Worm (Caenorhabditis elegans) whole organism, young adult: ENCODE measurements around the gene vit-4.

Experiments
- B0336.3 ChIP-seq: fragments of 200-800 bp; sonication (Bioruptor generic); IDR thresholded peaks from 2 replicates; pipeline ENCODE4 v1.3.6; 2022; ENCODE audit warnings: missing genetic modification characterization, missing compliant biosample characterization
- C06A6.2 ChIP-seq: fragments of 200-800 bp; sonication (Bioruptor generic); conservative IDR thresholded peaks from 2 replicates; pipeline ENCODE4 v1.3.6; 2022; ENCODE audit warnings: missing genetic modification characterization, missing compliant biosample characterization
- D2030.7 ChIP-seq: fragments of 200-800 bp; sonication (Bioruptor generic); IDR thresholded peaks from 2 replicates; pipeline ENCODE4 v1.3.6; 2022; ENCODE audit warnings: missing genetic modification reagents, missing genetic modification characterization, missing compliant biosample characterization
- F10E7.11 ChIP-seq: sonication (generic microtip); optimal IDR thresholded peaks from 2 replicates; lab custom pipeline; 2017; ENCODE audit warnings: mild to moderate bottlenecking, missing genetic modification characterization, moderate library complexity, missing compliant biosample characterization
- F33H1.4 ChIP-seq: fragments of 200-800 bp; sonication (Bioruptor generic); IDR thresholded peaks from 2 replicates; pipeline ENCODE4 v1.3.6; 2022; ENCODE audit warnings: missing genetic modification reagents, missing genetic modification characterization, missing compliant biosample characterization
- F37B4.10 ChIP-seq: fragments of 200-800 bp; sonication (Bioruptor generic); IDR thresholded peaks from 2 replicates; pipeline ENCODE4 v1.3.6; 2022; ENCODE audit warnings: missing genetic modification characterization, missing compliant biosample characterization
- F39B2.1 ChIP-seq: fragments of 200-800 bp; sonication (Bioruptor generic); IDR thresholded peaks from 2 replicates; pipeline ENCODE4 v1.3.6; 2022; ENCODE audit warnings: missing genetic modification reagents, missing genetic modification characterization, missing compliant biosample characterization
- F49E8.2 ChIP-seq: sonication (generic microtip); optimal IDR thresholded peaks from 3 replicates; lab custom pipeline; 2017; ENCODE audit warnings: missing genetic modification characterization, mild to moderate bottlenecking, missing compliant biosample characterization, antibody characterized with exemption, moderate library complexity; ENCODE audit not compliant: insufficient read depth
- F52B5.7 ChIP-seq: sonication (generic microtip); optimal IDR thresholded peaks from 2 replicates; lab custom pipeline; 2016; ENCODE audit warnings: mild to moderate bottlenecking, missing genetic modification characterization, missing compliant biosample characterization
- Y56A3A.18 ChIP-seq: fragments of 200-800 bp; sonication (Bioruptor generic); IDR thresholded peaks from 2 replicates; pipeline ENCODE4 v1.3.6; 2022; ENCODE audit warnings: missing genetic modification reagents, missing genetic modification characterization, missing compliant biosample characterization
- aptf-3 ChIP-seq: fragments of 200-800 bp; sonication (Bioruptor generic); IDR thresholded peaks from 2 replicates; pipeline ENCODE4 v1.3.6; 2022; ENCODE audit warnings: missing genetic modification characterization, missing compliant biosample characterization
- atf-7 ChIP-seq: sonication (generic microtip); optimal IDR thresholded peaks from 2 replicates; lab custom pipeline; 2017; ENCODE audit warnings: mild to moderate bottlenecking, missing genetic modification characterization, missing compliant biosample characterization
- ccch-3 ChIP-seq: fragments of 200-800 bp; sonication (Bioruptor generic); optimal IDR thresholded peaks from 2 replicates; lab custom pipeline; 2018; ENCODE audit warnings: mild to moderate bottlenecking, missing genetic modification characterization, missing compliant biosample characterization
- cebp-1 ChIP-seq, 2 experiments: fragments of 200-800 bp in 1 of 2; sonication (Bioruptor generic) in 1 of 2; sonication (generic microtip) in 1 of 2; IDR thresholded peaks in 1 of 2; optimal IDR thresholded peaks in 1 of 2; 2 replicates each; pipeline versions ENCODE4 v1.3.6 to Lab custom; 2017 to 2022; ENCODE audit warnings: missing compliant biosample characterization in 2 of 2, missing genetic modification characterization in 2 of 2, mild to moderate bottlenecking in 1 of 2, missing genetic modification reagents in 1 of 2, moderate library complexity in 1 of 2
- ceh-40 ChIP-seq: fragments of 200-800 bp; sonication (Bioruptor generic); IDR thresholded peaks from 2 replicates; pipeline ENCODE4 v1.3.6; 2022; ENCODE audit warnings: missing genetic modification characterization, missing compliant biosample characterization
- ceh-58 ChIP-seq: fragments of 200-800 bp; sonication (Bioruptor generic); IDR thresholded peaks from 2 replicates; pipeline ENCODE4 v1.3.6; 2022; ENCODE audit warnings: missing genetic modification characterization, missing compliant biosample characterization
- ceh-79 ChIP-seq: sonication (generic microtip); optimal IDR thresholded peaks from 2 replicates; lab custom pipeline; 2017; ENCODE audit warnings: mild to moderate bottlenecking, missing genetic modification characterization, missing compliant biosample characterization
- egl-18 ChIP-seq: fragments of 200-800 bp; sonication (Bioruptor generic); IDR thresholded peaks from 2 replicates; pipeline ENCODE4 v1.3.6; 2022; ENCODE audit warnings: missing genetic modification reagents, missing genetic modification characterization, missing compliant biosample characterization
- fkh-3 ChIP-seq: sonication (generic microtip); optimal IDR thresholded peaks from 2 replicates; lab custom pipeline; 2016; ENCODE audit warnings: mild to moderate bottlenecking, missing genetic modification characterization, missing compliant biosample characterization
- hmg-20 ChIP-seq: fragments of 200-800 bp; sonication (Bioruptor generic); IDR thresholded peaks from 2 replicates; pipeline ENCODE4 v1.3.6; 2022; ENCODE audit warnings: missing genetic modification reagents, missing genetic modification characterization, missing compliant biosample characterization
- hrde-1 ChIP-seq: sonication (generic microtip); optimal IDR thresholded peaks from 2 replicates; lab custom pipeline; 2016; ENCODE audit warnings: missing genetic modification characterization, mild to moderate bottlenecking, missing compliant biosample characterization, moderate library complexity, missing genotype, missing genetic modification reagents, borderline replicate concordance
- lin-26 ChIP-seq: fragments of 200-800 bp; sonication (Bioruptor generic); IDR thresholded peaks from 2 replicates; pipeline ENCODE4 v1.3.6; 2022; ENCODE audit warnings: missing genetic modification reagents, missing genetic modification characterization, missing compliant biosample characterization
- lin-35 ChIP-seq, 3 experiments: fragments of 150-350 bp in 2 of 3; sonication (generic microtip) in 1 of 3; optimal IDR thresholded peaks; 2 replicates each; lab custom pipeline; 2014 to 2018; ENCODE audit warnings: missing biosample characterization in 3 of 3, missing genetic modification characterization in 3 of 3, missing genetic modification reagents in 3 of 3
- lir-1 ChIP-seq: fragments of 200-800 bp; sonication (Bioruptor generic); conservative IDR thresholded peaks from 2 replicates; pipeline ENCODE4 v1.3.6; 2022; ENCODE audit warnings: missing genetic modification reagents, missing genetic modification characterization, missing compliant biosample characterization
- madf-10 ChIP-seq: sonication (generic microtip); optimal IDR thresholded peaks from 2 replicates; lab custom pipeline; 2016; ENCODE audit warnings: mild to moderate bottlenecking, missing genetic modification characterization, missing compliant biosample characterization
- madf-6 ChIP-seq: fragments of 200-800 bp; sonication (Bioruptor generic); IDR thresholded peaks from 2 replicates; pipeline ENCODE4 v1.3.6; 2022; ENCODE audit warnings: missing genetic modification reagents, missing genetic modification characterization, missing compliant biosample characterization
- madf-8 ChIP-seq: fragments of 200-800 bp; sonication (Bioruptor generic); conservative IDR thresholded peaks from 2 replicates; pipeline ENCODE4 v1.3.6; 2022; ENCODE audit warnings: missing genetic modification reagents, missing genetic modification characterization, missing compliant biosample characterization
- nfya-2 ChIP-seq: fragments of 200-800 bp; sonication (Bioruptor generic); IDR thresholded peaks from 2 replicates; pipeline ENCODE4 v1.3.6; 2022; ENCODE audit warnings: missing genetic modification reagents, missing genetic modification characterization, missing compliant biosample characterization
- nhr-27 ChIP-seq: fragments of 200-800 bp; sonication (Bioruptor generic); optimal IDR thresholded peaks from 2 replicates; lab custom pipeline; 2018; ENCODE audit warnings: mild to moderate bottlenecking, missing genetic modification characterization, moderate library complexity, missing compliant biosample characterization
- nhr-90 ChIP-seq: sonication (generic microtip); optimal IDR thresholded peaks from 2 replicates; lab custom pipeline; 2016; ENCODE audit warnings: missing genotype, mild to moderate bottlenecking, missing genetic modification characterization, missing compliant biosample characterization
- sdz-38 ChIP-seq: sonication (generic microtip); optimal IDR thresholded peaks from 2 replicates; lab custom pipeline; 2016; ENCODE audit warnings: missing genotype, missing genetic modification characterization, missing compliant biosample characterization
- snpc-4 ChIP-seq, 5 experiments: fragments of 150-350 bp in 1 of 5; sonication (generic microtip) in 4 of 5; optimal IDR thresholded peaks; 2 replicates each; lab custom pipeline; 2014 to 2018; ENCODE audit warnings: missing genetic modification characterization in 5 of 5, missing biosample characterization in 3 of 5, antibody characterized with exemption in 2 of 5, mild to moderate bottlenecking in 2 of 5, missing compliant biosample characterization in 2 of 5, missing genotype in 2 of 5, moderate library complexity in 2 of 5, missing genetic modification reagents in 1 of 5
- sptf-2 ChIP-seq: fragments of 200-800 bp; sonication (Bioruptor generic); optimal IDR thresholded peaks from 2 replicates; lab custom pipeline; 2018; ENCODE audit warnings: mild to moderate bottlenecking, missing genetic modification characterization, missing compliant biosample characterization
- tlf-1 ChIP-seq: fragments of 200-800 bp; sonication (Bioruptor generic); optimal IDR thresholded peaks from 2 replicates; lab custom pipeline; 2018; ENCODE audit warnings: mild to moderate bottlenecking, missing genetic modification characterization, missing compliant biosample characterization
- unc-62 ChIP-seq: fragments of 150-350 bp; optimal IDR thresholded peaks from 2 replicates; lab custom pipeline; 2014; ENCODE audit warnings: missing biosample characterization, missing genetic modification reagents, missing genetic modification characterization
- zfh-2 ChIP-seq: fragments of 200-800 bp; sonication (Bioruptor generic); conservative IDR thresholded peaks from 2 replicates; pipeline ENCODE4 v1.3.6; 2022; ENCODE audit warnings: missing genetic modification reagents, missing genetic modification characterization, missing compliant biosample characterization
- ztf-22 ChIP-seq: fragments of 200-800 bp; sonication (Bioruptor generic); optimal IDR thresholded peaks from 2 replicates; lab custom pipeline; 2018; ENCODE audit warnings: mild to moderate bottlenecking, missing genetic modification characterization, moderate library complexity, missing compliant biosample characterization
- ztf-25 ChIP-seq: fragments of 200-800 bp; sonication (Bioruptor generic); IDR thresholded peaks from 2 replicates; pipeline ENCODE4 v1.3.6; 2022; ENCODE audit warnings: missing genetic modification reagents, missing genetic modification characterization, missing compliant biosample characterization
- ztf-28 ChIP-seq: fragments of 200-800 bp; sonication (Bioruptor generic); IDR thresholded peaks from 2 replicates; pipeline ENCODE4 v1.3.6; 2022; ENCODE audit warnings: missing genetic modification reagents, missing genetic modification characterization, missing compliant biosample characterization

The vit-4 gene

ce11 chrX:3566856-3567255, 3.1 kb upstream of the vit-4 start (continued):
- TF ChIP-seq ztf-25 (GFP tag; lab: Robert Waterston, UW) = no peak
- no peak for TF ChIP-seq unc-62 (GFP tag; lab: Kevin White, UChicago)
- no peak for TF ChIP-seq ztf-28
- no peak for TF ChIP-seq F39B2.1 (GFP tag; lab: Robert Waterston, UW)
- no peak for TF ChIP-seq sdz-38
- no peak for TF ChIP-seq nhr-27 (tag; lab: Kevin White, UChicago)
- TF ChIP-seq atf-7 (tag; lab: Kevin White, UChicago) = peak; percentile 80
- no peak for TF ChIP-seq madf-8 (GFP tag; lab: Robert Waterston, UW)
- peak; percentile 78 for TF ChIP-seq Y56A3A.18 (GFP tag; lab: Robert Waterston, UW)
- TF ChIP-seq egl-18 (GFP tag; lab: Robert Waterston, UW) = no peak
- no peak for TF ChIP-seq sptf-2 (GFP tag; lab: Kevin White, UChicago)
- TF ChIP-seq fkh-3 (tag; lab: Kevin White, UChicago) = no peak
- no peak for TF ChIP-seq F37B4.10 (GFP tag; lab: Robert Waterston, UW)
- TF ChIP-seq C06A6.2 (GFP tag; lab: Robert Waterston, UW) = no peak
- no peak for TF ChIP-seq snpc-4 (GFP tag; optimal IDR thresholded peaks at IDR 0.05; lab: Kevin White, UChicago)
- TF ChIP-seq snpc-4 (tag; optimal IDR thresholded peaks at IDR 0.05; lab: Kevin White, UChicago) = no peak
- TF ChIP-seq ceh-40 (GFP tag; lab: Robert Waterston, UW) = no peak
- no peak for TF ChIP-seq lin-35 (GFP tag; optimal IDR thresholded peaks at IDR 0.05; lab: Kevin White, UChicago)
- no peak for TF ChIP-seq ztf-22 (GFP tag; lab: Kevin White, UChicago)
- TF ChIP-seq madf-10 (tag; lab: Kevin White, UChicago) = peak; percentile 28
- TF ChIP-seq madf-6 (GFP tag; lab: Robert Waterston, UW) = no peak
- TF ChIP-seq tlf-1 (GFP tag; lab: Kevin White, UChicago) = peak; percentile 28
- no peak for TF ChIP-seq lin-26 (GFP tag; lab: Robert Waterston, UW)
- TF ChIP-seq nfya-2 = no peak
- no peak for TF ChIP-seq lir-1 (GFP tag; lab: Robert Waterston, UW)
- TF ChIP-seq ccch-3 (GFP tag; lab: Kevin White, UChicago) = no peak
- TF ChIP-seq F33H1.4 (GFP tag; lab: Robert Waterston, UW) = no peak
- no peak for TF ChIP-seq ceh-79 (tag; lab: Kevin White, UChicago)
- TF ChIP-seq aptf-3 (GFP tag; lab: Robert Waterston, UW) = no peak
- TF ChIP-seq D2030.7 (GFP tag; lab: Robert Waterston, UW) = no peak
- no peak for TF ChIP-seq F49E8.2
- TF ChIP-seq hmg-20 (GFP tag; lab: Robert Waterston, UW) = no peak
- no peak for TF ChIP-seq ceh-58 (GFP tag; lab: Robert Waterston, UW)
- peak; percentile 42; the same call in 1 of the 2 replicates for TF ChIP-seq B0336.3 (GFP tag; lab: Robert Waterston, UW)
- no peak for TF ChIP-seq hrde-1 (tag; lab: Kevin White, UChicago)
- peak; percentile 30 for TF ChIP-seq nhr-90 (tag; lab: Kevin White, UChicago)
- TF ChIP-seq F52B5.7 (tag; lab: Kevin White, UChicago) = no peak
- no peak for TF ChIP-seq cebp-1 (GFP tag; IDR thresholded peaks at IDR 0.05; lab: Robert Waterston, UW)
- TF ChIP-seq cebp-1 (tag; optimal IDR thresholded peaks at IDR 0.05; lab: Kevin White, UChicago) = no peak
- TF ChIP-seq F10E7.11 (tag; lab: Kevin White, UChicago) = no peak
- no peak for TF ChIP-seq zfh-2 (GFP tag; lab: Robert Waterston, UW)
